Worm (Caenorhabditis elegans) whole organism, young adult: ENCODE measurements around the gene sknr-1.

Experiments
- F33H1.4 ChIP-seq: fragments of 200-800 bp; sonication (Bioruptor generic); IDR thresholded peaks from 2 replicates; pipeline ENCODE4 v1.3.6; 2022; ENCODE audit warnings: missing genetic modification reagents, missing genetic modification characterization, missing compliant biosample characterization
- T07F8.4 ChIP-seq: sonication (generic microtip); optimal IDR thresholded peaks from 2 replicates; lab custom pipeline; 2016; ENCODE audit warnings: mild to moderate bottlenecking, missing genetic modification characterization, moderate library complexity, missing compliant biosample characterization
- ama-1 ChIP-seq, 3 experiments: fragments of 150-350 bp in 1 of 3; sonication (generic microtip) in 2 of 3; optimal IDR thresholded peaks; 2 replicates each; lab custom pipeline; 2014 to 2018; ENCODE audit warnings: missing biosample characterization in 2 of 3, missing genetic modification characterization in 2 of 3, missing genetic modification reagents in 2 of 3
- ccch-3 ChIP-seq: fragments of 200-800 bp; sonication (Bioruptor generic); optimal IDR thresholded peaks from 2 replicates; lab custom pipeline; 2018; ENCODE audit warnings: mild to moderate bottlenecking, missing genetic modification characterization, missing compliant biosample characterization
- ekl-4 ChIP-seq: fragments of 200-800 bp; sonication (Bioruptor generic); IDR thresholded peaks from 2 replicates; pipeline ENCODE4 v1.3.6; 2022; ENCODE audit warnings: missing genetic modification reagents, missing genetic modification characterization, missing compliant biosample characterization
- lin-54 ChIP-seq: fragments of 200-800 bp; sonication (Bioruptor generic); optimal IDR thresholded peaks from 2 replicates; lab custom pipeline; 2018; ENCODE audit warnings: mild to moderate bottlenecking, missing genetic modification characterization, missing compliant biosample characterization
- repo-1 ChIP-seq: sonication (generic microtip); optimal IDR thresholded peaks from 2 replicates; lab custom pipeline; 2017; ENCODE audit warnings: mild to moderate bottlenecking, missing genetic modification characterization, missing compliant biosample characterization
- unc-62 ChIP-seq: fragments of 150-350 bp; optimal IDR thresholded peaks from 2 replicates; lab custom pipeline; 2014; ENCODE audit warnings: missing biosample characterization, missing genetic modification reagents, missing genetic modification characterization
- xnd-1 ChIP-seq: sonication (generic microtip); optimal IDR thresholded peaks from 2 replicates; lab custom pipeline; 2016; ENCODE audit warnings: missing genotype, missing genetic modification reagents, missing genetic modification characterization, missing compliant biosample characterization
- zfh-2 ChIP-seq: fragments of 200-800 bp; sonication (Bioruptor generic); conservative IDR thresholded peaks from 2 replicates; pipeline ENCODE4 v1.3.6; 2022; ENCODE audit warnings: missing genetic modification reagents, missing genetic modification characterization, missing compliant biosample characterization
- ztf-3 ChIP-seq: fragments of 200-800 bp; sonication (Bioruptor generic); optimal IDR thresholded peaks from 2 replicates; lab custom pipeline; 2018; ENCODE audit warnings: mild to moderate bottlenecking, missing genetic modification characterization, missing compliant biosample characterization

- no peak for TF ChIP-seq ekl-4
- no peak for TF ChIP-seq F33H1.4 (GFP tag; lab: Robert Waterston, UW)
- TF ChIP-seq xnd-1 (tag; lab: Kevin White, UChicago) = no peak
- no peak for TF ChIP-seq unc-62 (GFP tag; lab: Kevin White, UChicago)
- no peak for TF ChIP-seq ztf-3 (GFP tag; lab: Kevin White, UChicago)
- no peak for TF ChIP-seq repo-1 (tag; lab: Kevin White, UChicago)
- no peak for TF ChIP-seq lin-54 (GFP tag; lab: Kevin White, UChicago)
- 0 out of 2 replicates have a peak, but pooled peaks have one; percentile 34 for TF ChIP-seq zfh-2 (GFP tag; lab: Robert Waterston, UW)
- no peak for TF ChIP-seq T07F8.4
- no peak for TF ChIP-seq ccch-3
- TF ChIP-seq ama-1 (optimal IDR thresholded peaks at IDR 0.05; lab: Kevin White, UChicago) = no peak
- TF ChIP-seq ama-1 (GFP tag; optimal IDR thresholded peaks at IDR 0.05; lab: Kevin White, UChicago) = no peak
Measured at ce11 chrV:2595720-2596119, 29.5 kb downstream of the sknr-1 start.
